Fruit fly (Drosophila melanogaster) whole organism, wandering third instar larva: ENCODE results near the gene hob.

Experiments used
- Abd-B ChIP-seq: fragments of >200 bp; optimal IDR thresholded peaks from 2 replicates; lab custom pipeline; 2017; ENCODE audit warnings: missing biosample characterization, missing genetic modification characterization
- CG32264 ChIP-seq: fragments of 200-800 bp; sonication (Bioruptor generic); optimal IDR thresholded peaks from 2 replicates; lab custom pipeline; 2016; ENCODE audit warnings: missing biosample characterization, missing genetic modification characterization
- CG9705 ChIP-seq: fragments of 200-800 bp; sonication (Bioruptor generic); optimal IDR thresholded peaks from 2 replicates; lab custom pipeline; 2018; ENCODE audit warnings: missing biosample characterization, mild to moderate bottlenecking, missing genetic modification characterization
- Dfd ChIP-seq: fragments of >200 bp; optimal IDR thresholded peaks from 2 replicates; lab custom pipeline; 2017; ENCODE audit warnings: missing biosample characterization, missing genetic modification characterization
- Dif ChIP-seq: fragments of 200-275, 200-300 bp; sonication (Bioruptor generic); optimal IDR thresholded peaks from 2 replicates; lab custom pipeline; 2018; ENCODE audit warnings: missing biosample characterization, missing genetic modification characterization; ENCODE audit not compliant: partially characterized antibody
- GATAd ChIP-seq: sonication (Bioruptor generic); optimal IDR thresholded peaks from 2 replicates; lab custom pipeline; 2016; ENCODE audit warnings: missing biosample characterization, missing genetic modification characterization
- HLH106 ChIP-seq: fragments of 200-800 bp; optimal IDR thresholded peaks from 3 replicates; lab custom pipeline; 2019; ENCODE audit warnings: missing biosample characterization, mild to moderate bottlenecking, missing genetic modification characterization, moderate library complexity
- Hnf4 ChIP-seq: fragments of 200-800 bp; sonication (Bioruptor generic); optimal IDR thresholded peaks from 2 replicates; lab custom pipeline; 2016; ENCODE audit warnings: missing biosample characterization, mild to moderate bottlenecking, missing genetic modification characterization
- Hr78 ChIP-seq: fragments of >200 bp; optimal IDR thresholded peaks from 2 replicates; lab custom pipeline; 2017; ENCODE audit warnings: missing biosample characterization, missing genetic modification characterization
- Jra ChIP-seq: sonication (Bioruptor generic); optimal IDR thresholded peaks from 2 replicates; lab custom pipeline; 2016; ENCODE audit warnings: missing biosample characterization, missing genetic modification characterization
- N ChIP-seq: fragments of >200 bp; optimal IDR thresholded peaks from 2 replicates; lab custom pipeline; 2018; ENCODE audit warnings: missing biosample characterization, missing external identifiers, missing genetic modification characterization
- Rel ChIP-seq, 2 experiments: fragments of 200-800 bp; sonication (Bioruptor generic) in 1 of 2; optimal IDR thresholded peaks; 2 replicates in 1 of 2; 3 replicates in 1 of 2; lab custom pipeline; 2016 to 2019; ENCODE audit warnings: mild to moderate bottlenecking in 2 of 2, missing biosample characterization in 2 of 2, missing genetic modification characterization in 2 of 2, moderate library complexity in 1 of 2
- Sp1 ChIP-seq: fragments of 200-800 bp; sonication (Bioruptor generic); optimal IDR thresholded peaks from 3 replicates; lab custom pipeline; 2019; ENCODE audit warnings: missing biosample characterization, mild to moderate bottlenecking, missing genetic modification characterization, moderate library complexity
- br ChIP-seq: fragments of 200-800 bp; sonication (Bioruptor generic); optimal IDR thresholded peaks from 2 replicates; lab custom pipeline; 2016; ENCODE audit warnings: missing biosample characterization, missing genetic modification characterization
- brk ChIP-seq: fragments of 200-800 bp; sonication (Bioruptor generic); optimal IDR thresholded peaks from 2 replicates; lab custom pipeline; 2016; ENCODE audit warnings: missing biosample characterization, mild to moderate bottlenecking, missing genetic modification characterization
- dl ChIP-seq, 2 experiments: fragments of 175-275, 200-275 bp in 1 of 2; fragments of 200-275 bp in 1 of 2; sonication (Bioruptor generic); optimal IDR thresholded peaks; lab custom pipeline; 2018; ENCODE audit warnings: mild to moderate bottlenecking in 2 of 2, missing biosample characterization in 2 of 2, missing genetic modification characterization in 2 of 2, moderate library complexity in 2 of 2; ENCODE audit not compliant: partially characterized antibody in 2 of 2, insufficient read depth in 1 of 2
- foxo ChIP-seq, 2 experiments: fragments of 200-800 bp; sonication (Bioruptor generic); optimal IDR thresholded peaks; 2 replicates in 1 of 2; 3 replicates in 1 of 2; lab custom pipeline; 2016 to 2017; ENCODE audit warnings: missing biosample characterization in 2 of 2, missing genetic modification characterization in 2 of 2
- fru ChIP-seq: fragments of 200-800 bp; sonication (Bioruptor generic); optimal IDR thresholded peaks from 3 replicates; lab custom pipeline; 2016; ENCODE audit warnings: missing biosample characterization, mild to moderate bottlenecking, missing genetic modification characterization
- h ChIP-seq: fragments of 200-800 bp; sonication (Bioruptor generic); optimal IDR thresholded peaks from 3 replicates; lab custom pipeline; 2016; ENCODE audit warnings: missing biosample characterization, mild to moderate bottlenecking, missing genetic modification characterization
- jim ChIP-seq: fragments of 175-275, 200-325 bp; sonication (Bioruptor generic); optimal IDR thresholded peaks from 2 replicates; lab custom pipeline; 2016; ENCODE audit warnings: missing biosample characterization, mild to moderate bottlenecking, missing genetic modification characterization
- lola ChIP-seq: fragments of >200 bp; optimal IDR thresholded peaks from 2 replicates; lab custom pipeline; 2017; ENCODE audit warnings: missing biosample characterization, missing genetic modification characterization
- pan ChIP-seq: fragments of >200 bp; optimal IDR thresholded peaks from 2 replicates; lab custom pipeline; 2017
- psq ChIP-seq: fragments of 200-800 bp; sonication (Bioruptor generic); optimal IDR thresholded peaks from 3 replicates; lab custom pipeline; 2017; ENCODE audit warnings: missing biosample characterization, mild to moderate bottlenecking, missing genetic modification characterization, moderate library complexity
- rgr ChIP-seq: fragments of 200-800 bp; sonication (Bioruptor generic); optimal IDR thresholded peaks from 3 replicates; lab custom pipeline; 2016; ENCODE audit warnings: missing biosample characterization, mild to moderate bottlenecking, missing genetic modification characterization
- sv ChIP-seq: fragments of 200-800 bp; sonication (Bioruptor generic); optimal IDR thresholded peaks from 3 replicates; lab custom pipeline; 2016; ENCODE audit warnings: missing biosample characterization, missing genetic modification characterization
- tai ChIP-seq: sonication (Bioruptor generic); optimal IDR thresholded peaks from 2 replicates; lab custom pipeline; 2016; ENCODE audit warnings: missing biosample characterization, missing genetic modification characterization
- woc ChIP-seq: sonication (Bioruptor generic); optimal IDR thresholded peaks from 2 replicates; lab custom pipeline; 2016; ENCODE audit warnings: missing biosample characterization, mild to moderate bottlenecking, missing genetic modification characterization

The hob gene

DNA sequence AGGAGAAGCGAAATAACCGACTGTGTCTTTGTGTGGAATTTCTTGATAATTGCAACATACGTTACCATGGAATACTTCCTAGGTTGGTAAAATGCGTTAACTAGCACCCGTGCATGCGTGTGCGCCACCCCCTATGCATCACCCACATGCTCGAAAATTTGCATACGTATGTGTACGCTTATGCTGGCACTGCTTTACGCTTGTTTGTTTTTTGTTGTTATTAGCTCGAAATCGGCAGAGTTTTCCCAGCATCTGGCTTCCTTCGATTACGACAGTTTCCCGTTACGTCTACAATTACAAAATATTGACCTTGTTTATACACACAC, 7.7 kb upstream of the hob start:
- TF ChIP-seq woc (GFP tag; lab: Kevin White, UChicago) (no peak), N (peak; percentile 42)

DNA sequence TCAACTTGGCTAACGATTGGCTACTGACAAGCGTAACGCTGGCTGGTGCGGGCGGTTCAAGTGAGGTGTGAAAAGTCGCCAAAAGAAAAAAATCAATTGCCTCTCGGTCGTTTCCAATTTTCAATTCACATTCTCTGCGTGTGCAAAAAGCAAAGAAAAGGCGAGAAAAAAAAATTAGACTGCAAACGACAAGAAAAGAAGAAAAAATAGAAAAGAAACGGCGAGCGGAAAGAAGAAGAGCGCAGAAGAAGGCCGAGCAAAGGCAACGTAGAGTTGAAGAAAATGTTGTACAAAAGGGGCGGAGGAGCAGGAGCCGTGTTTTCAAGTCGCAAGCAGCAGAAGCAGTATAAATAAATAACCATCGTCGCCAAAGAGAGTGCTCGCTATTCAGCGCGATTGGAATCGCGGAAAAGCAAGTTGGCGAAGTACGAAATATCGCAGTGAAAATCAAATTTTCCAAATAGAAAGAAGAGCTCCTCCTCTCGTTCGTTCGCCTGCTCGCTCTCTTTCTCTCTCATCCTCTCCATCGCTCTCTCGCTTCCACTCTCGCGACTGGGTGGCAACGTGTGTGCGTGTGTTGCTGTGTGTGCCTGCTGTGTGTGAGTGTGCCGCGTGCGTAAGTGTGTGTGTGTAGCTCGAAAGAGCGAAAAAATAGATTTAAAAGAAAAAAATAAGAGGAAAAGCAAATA, 7.2 kb upstream of the hob start:
- TF ChIP-seq rgr (no peak), br (GFP tag; lab: Kevin White, UChicago) (peak; percentile 35), psq (GFP tag; lab: Kevin White, UChicago) (peak; percentile 66), tai (GFP tag; lab: Kevin White, UChicago) (no peak), dl (GFP tag; optimal IDR thresholded peaks at IDR 0.05; lab: Kevin White, UChicago; ENCODE audit: insufficient read depth in 1 of 2, partially characterized antibody in 2 of 2) (peak in 1 of 2 experiments; percentile 92), h (GFP tag; lab: Kevin White, UChicago) (no peak), HLH106 (no peak), lola (GFP tag; lab: Kevin White, UChicago) (peak; percentile 83), Jra (GFP tag; lab: Kevin White, UChicago) (no peak), Dfd (no peak), sv (GFP tag; lab: Kevin White, UChicago) (no peak), Sp1 (GFP tag; lab: Kevin White, UChicago) (peak; percentile 20), fru (no peak), Dif (GFP tag; lab: Kevin White, UChicago) (peak; percentile 99), CG32264 (GFP tag; lab: Kevin White, UChicago) (no peak)

DNA sequence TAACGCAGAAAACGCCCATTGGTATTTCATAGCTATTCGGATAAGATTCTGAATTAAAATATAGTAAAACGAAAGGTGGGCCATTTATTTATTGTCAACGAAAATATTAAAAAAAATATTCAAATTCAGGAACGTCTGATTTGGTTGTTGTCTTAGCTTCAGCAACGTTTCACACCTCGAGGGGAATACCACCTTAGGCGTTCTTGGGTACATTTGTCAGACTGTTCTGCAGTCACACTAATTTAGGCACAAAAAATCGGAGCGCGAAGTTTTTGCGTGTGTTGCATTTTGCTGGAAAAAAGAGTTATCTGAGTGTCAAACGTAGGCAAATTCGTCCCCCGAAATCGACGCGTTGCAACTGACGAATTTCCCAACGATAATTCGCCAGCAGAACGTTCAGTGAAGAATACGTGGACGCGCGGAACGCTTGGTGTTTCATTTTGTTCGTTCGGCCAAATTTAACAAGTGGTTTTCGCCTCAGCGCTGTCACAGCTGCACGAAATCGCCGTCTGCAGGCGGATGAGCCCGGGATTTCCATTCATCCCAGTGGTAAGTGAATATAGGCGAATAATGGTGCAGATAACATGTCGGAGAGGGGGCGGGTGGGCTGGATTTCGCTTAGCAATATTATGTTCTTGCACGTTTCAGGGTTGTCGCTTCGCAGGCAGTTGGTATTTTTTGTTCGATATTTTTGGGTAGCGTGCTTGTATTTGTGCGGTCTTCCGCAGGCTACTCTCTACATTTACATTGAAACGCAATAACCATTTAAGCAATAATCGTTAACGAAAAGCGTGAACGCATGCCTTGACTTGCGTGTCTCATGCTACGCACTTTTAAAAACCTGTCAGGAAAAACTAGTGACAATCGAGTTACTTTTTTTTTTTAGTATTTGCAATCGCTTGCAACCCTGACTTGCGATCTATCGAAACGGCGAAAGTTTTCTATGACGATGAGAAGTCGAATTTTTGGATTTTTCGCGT, 6.3 kb upstream of the hob start, which contains the start of gene Larp4B:
TSS of gene Larp4B (plus strand) at position 99 of the 980 bp plus-strand sequence.
- peak in 1 of 2 experiments; percentile 17 for TF ChIP-seq foxo (GFP tag; optimal IDR thresholded peaks at IDR 0.05; lab: Kevin White, UChicago)
- peak; percentile 36 for TF ChIP-seq rgr
- TF ChIP-seq Jra (GFP tag; lab: Kevin White, UChicago) = peak; percentile 27
- TF ChIP-seq Sp1 (GFP tag; lab: Kevin White, UChicago) = peak; percentile 6
- no peak for TF ChIP-seq br (GFP tag; lab: Kevin White, UChicago)
- TF ChIP-seq GATAd (GFP tag; lab: Kevin White, UChicago) = no peak
- TF ChIP-seq Rel (GFP tag; optimal IDR thresholded peaks at IDR 0.05; lab: Kevin White, UChicago) = no peak
- TF ChIP-seq Rel (tag; optimal IDR thresholded peaks at IDR 0.05; lab: Kevin White, UChicago) = peak; percentile 97
- TF ChIP-seq h (GFP tag; lab: Kevin White, UChicago) = peak; percentile 13
- no peak for TF ChIP-seq fru
- TF ChIP-seq, all 38 proteins: peak for 6

DNA sequence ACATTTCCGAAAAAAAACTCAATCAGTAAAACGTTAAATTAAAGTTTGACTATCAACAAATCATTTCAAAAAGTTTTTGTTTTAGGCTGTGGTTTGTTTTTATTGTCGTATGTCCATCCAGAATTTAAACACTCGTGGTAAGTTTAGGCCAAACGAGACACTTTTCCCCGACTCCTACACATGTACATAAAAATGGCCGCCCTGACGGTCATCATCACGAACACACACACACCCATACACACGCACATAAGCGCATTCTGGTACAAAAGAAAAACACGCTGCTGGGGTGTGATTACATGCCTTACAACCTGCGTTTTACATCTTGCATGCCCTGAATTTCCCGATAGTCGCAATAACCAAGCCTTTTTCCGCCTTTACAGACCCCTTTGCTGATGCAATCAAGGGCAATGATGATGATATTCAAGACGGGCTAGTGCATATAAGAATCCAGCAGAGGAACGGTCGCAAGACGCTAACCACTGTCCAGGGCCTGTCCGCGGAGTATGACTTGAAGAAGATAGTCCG, 4.7 kb upstream of the hob start:
- TF ChIP-seq Hr78 (GFP tag; lab: Kevin White, UChicago) (no peak), Dfd (no peak), CG9705 (GFP tag; lab: Kevin White, UChicago) (no peak), GATAd (GFP tag; lab: Kevin White, UChicago) (no peak), Dif (GFP tag; lab: Kevin White, UChicago) (no peak), brk (GFP tag; lab: Kevin White, UChicago) (no peak), pan (no peak), Hnf4 (no peak), h (GFP tag; lab: Kevin White, UChicago) (no peak), sv (GFP tag; lab: Kevin White, UChicago) (no peak), Rel (GFP tag; optimal IDR thresholded peaks at IDR 0.05; lab: Kevin White, UChicago) (no peak), Rel (tag; optimal IDR thresholded peaks at IDR 0.05; lab: Kevin White, UChicago) (no peak), Jra (GFP tag; lab: Kevin White, UChicago) (no peak), Abd-B (GFP tag; lab: Kevin White, UChicago) (no peak), jim (no peak)
